Fruit fly (Drosophila melanogaster) whole organism, embryonic: ENCODE data around the gene CG33941.

Experiments used
- Adf1 ChIP-seq: fragments of 200-800 bp; sonication (Bioruptor generic); IDR thresholded peaks from 2 replicates; pipeline ENCODE4 v1.3.6; 2022; ENCODE audit warnings: missing biosample characterization, missing genetic modification characterization
- Awh ChIP-seq: fragments of 200-800 bp; sonication (Bioruptor generic); IDR thresholded peaks from 2 replicates; pipeline ENCODE4, ENCODE4 v1.3.6; 2022; ENCODE audit warnings: missing biosample characterization, missing genetic modification characterization
- Blimp-1 ChIP-seq: fragments of 200-800 bp; sonication (Bioruptor generic); optimal IDR thresholded peaks from 3 replicates; lab custom pipeline; 2018; ENCODE audit warnings: missing biosample characterization, missing genetic modification characterization, mild to moderate bottlenecking, moderate library complexity, missing genetic modification reagents
- CG10321 ChIP-seq: fragments of 200-800 bp; sonication (Bioruptor generic); IDR thresholded peaks from 2 replicates; pipeline ENCODE4 v1.3.6; 2022; ENCODE audit warnings: missing biosample characterization, missing genetic modification characterization
- CG10543 ChIP-seq: fragments of 200-800 bp; sonication (Bioruptor generic); optimal IDR thresholded peaks from 3 replicates; lab custom pipeline; 2017; ENCODE audit warnings: missing biosample characterization, mild to moderate bottlenecking, missing genetic modification characterization, moderate library complexity
- CG12769 ChIP-seq: fragments of 200-800 bp; sonication (Bioruptor generic); optimal IDR thresholded peaks from 2 replicates; lab custom pipeline; 2019; ENCODE audit warnings: missing biosample characterization, mild to moderate bottlenecking, missing genetic modification characterization, moderate library complexity
- CG17385 ChIP-seq: fragments of 200-800 bp; sonication (Bioruptor generic); optimal IDR thresholded peaks from 3 replicates; lab custom pipeline; 2018; ENCODE audit warnings: missing biosample characterization, mild to moderate bottlenecking, missing genetic modification characterization
- CG2199 ChIP-seq: fragments of 200-800 bp; sonication (Bioruptor generic); IDR thresholded peaks from 3 replicates; pipeline ENCODE4 v1.3.6; 2022; ENCODE audit warnings: missing biosample characterization, missing genetic modification characterization
- CG3163 ChIP-seq: fragments of 200-800 bp; sonication (Bioruptor generic); optimal IDR thresholded peaks from 3 replicates; lab custom pipeline; 2016; ENCODE audit warnings: missing biosample characterization, missing genetic modification characterization
- CG34224 ChIP-seq: fragments of 200-800 bp; sonication (Bioruptor generic); IDR thresholded peaks from 3 replicates; pipeline ENCODE4 v1.3.6; 2022; ENCODE audit warnings: missing biosample characterization, missing genetic modification characterization; ENCODE audit not compliant: partially characterized antibody
- CG3838 ChIP-seq: fragments of 200-800 bp; sonication (Bioruptor generic); optimal IDR thresholded peaks from 3 replicates; lab custom pipeline; 2016; ENCODE audit warnings: missing biosample characterization, missing genetic modification characterization
- CG4360 ChIP-seq: fragments of 200-800 bp; sonication (Bioruptor generic); IDR thresholded peaks from 2 replicates; pipeline ENCODE4 v1.3.6; 2022; ENCODE audit warnings: missing biosample characterization, missing genetic modification characterization
- CG4730 ChIP-seq: fragments of 200-800 bp; sonication (Bioruptor generic); IDR thresholded peaks from 2 replicates; pipeline ENCODE4 v1.3.6; 2022; ENCODE audit warnings: missing biosample characterization, missing genetic modification characterization
- CG7745 ChIP-seq: fragments of 200-800 bp; sonication (Bioruptor generic); optimal IDR thresholded peaks from 2 replicates; lab custom pipeline; 2018; ENCODE audit warnings: missing biosample characterization, mild to moderate bottlenecking, missing genetic modification characterization, moderate library complexity
- CG8290 ChIP-seq, 3 experiments: fragments of 200-800 bp; sonication (Bioruptor generic); optimal IDR thresholded peaks; 2 replicates each; lab custom pipeline; 2016 to 2019; ENCODE audit warnings: missing biosample characterization in 3 of 3, missing genetic modification characterization in 3 of 3, mild to moderate bottlenecking in 2 of 3, moderate library complexity in 1 of 3
- D ChIP-seq, 2 experiments: fragments of 200-800 bp in 1 of 2; fragments of >200 bp in 1 of 2; sonication (Bioruptor generic) in 1 of 2; optimal IDR thresholded peaks; 2 replicates in 1 of 2; 3 replicates in 1 of 2; lab custom pipeline; 2017; ENCODE audit warnings: mild to moderate bottlenecking in 1 of 2, missing biosample characterization in 1 of 2, missing genetic modification characterization in 1 of 2, missing genetic modification reagents in 1 of 2
- Dad ChIP-seq: fragments of 200-800 bp; sonication (Bioruptor generic); optimal IDR thresholded peaks from 3 replicates; lab custom pipeline; 2016; ENCODE audit warnings: missing biosample characterization, missing genetic modification characterization
- Deaf1 ChIP-seq: fragments of 200-800 bp; optimal IDR thresholded peaks from 3 replicates; lab custom pipeline; 2019; ENCODE audit warnings: missing biosample characterization, mild to moderate bottlenecking, missing genetic modification characterization, moderate library complexity
- Ets97D ChIP-seq: fragments of 200-800 bp; sonication (Bioruptor generic); optimal IDR thresholded peaks from 3 replicates; lab custom pipeline; 2016; ENCODE audit warnings: missing biosample characterization, missing genetic modification characterization
- Jarid2 ChIP-seq: fragments of 200-800 bp; sonication (Bioruptor generic); optimal IDR thresholded peaks from 3 replicates; lab custom pipeline; 2017; ENCODE audit warnings: mild to moderate bottlenecking, missing biosample characterization, missing genetic modification reagents, missing genetic modification characterization
- Lhr ChIP-seq: fragments of 200-800 bp; sonication (Bioruptor generic); optimal IDR thresholded peaks from 3 replicates; lab custom pipeline; 2017; ENCODE audit warnings: mild to moderate bottlenecking, missing biosample characterization, missing genetic modification reagents, missing genetic modification characterization
- Med ChIP-seq: fragments of 200-800 bp; sonication (Bioruptor generic); peaks from one replicate; lab custom pipeline; 2016; ENCODE audit warnings: missing biosample characterization, missing genetic modification characterization, mild to moderate bottlenecking, inconsistent platforms, moderate library complexity
- Nf-YA ChIP-seq: fragments of 200-800 bp; sonication (Bioruptor generic); IDR thresholded peaks from 2 replicates; pipeline ENCODE4 v1.3.6; 2022; ENCODE audit warnings: missing biosample characterization, missing genetic modification characterization
- Nf-YC ChIP-seq: fragments of 200-800 bp; optimal IDR thresholded peaks from 3 replicates; lab custom pipeline; 2019; ENCODE audit warnings: missing biosample characterization, mild to moderate bottlenecking, missing genetic modification characterization, moderate library complexity
- Poxn ChIP-seq: fragments of 200-800 bp; sonication (Bioruptor generic); IDR thresholded peaks from 2 replicates; pipeline ENCODE4 v1.3.6; 2022; ENCODE audit warnings: missing biosample characterization, missing genetic modification characterization
- Trl ChIP-seq, 3 experiments: fragments of >200 bp in 2 of 3; fragments of 200-800 bp in 1 of 3; sonication (Bioruptor generic) in 1 of 3; optimal IDR thresholded peaks; 2 replicates in 1 of 3; 3 replicates in 2 of 3; lab custom pipeline; 2016 to 2017; ENCODE audit warnings: missing biosample characterization in 1 of 3, missing genetic modification characterization in 1 of 3
- abd-A ChIP-seq: fragments of 200-800 bp; sonication (Bioruptor generic); optimal IDR thresholded peaks from 3 replicates; lab custom pipeline; 2019; ENCODE audit warnings: missing biosample characterization, mild to moderate bottlenecking, missing genetic modification characterization, moderate library complexity
- bbx ChIP-seq: fragments of 200-800 bp; sonication (Bioruptor generic); IDR thresholded peaks from 2 replicates; pipeline ENCODE4 v1.3.6; 2022; ENCODE audit warnings: missing biosample characterization, missing genetic modification characterization; ENCODE audit not compliant: partially characterized antibody
- caup ChIP-seq: fragments of 200-800 bp; sonication (Bioruptor generic); optimal IDR thresholded peaks from 3 replicates; lab custom pipeline; 2017; ENCODE audit warnings: missing biosample characterization, mild to moderate bottlenecking, missing genetic modification characterization, moderate library complexity; ENCODE audit not compliant: severe bottlenecking
- cg ChIP-seq: fragments of 200-800 bp; sonication (Bioruptor generic); optimal IDR thresholded peaks from 3 replicates; lab custom pipeline; 2019; ENCODE audit warnings: missing biosample characterization, mild to moderate bottlenecking, missing genetic modification characterization, moderate library complexity
- chm ChIP-seq: fragments of 200-800 bp; sonication (Bioruptor generic); IDR thresholded peaks from 2 replicates; pipeline ENCODE4 v1.3.6; 2022; ENCODE audit warnings: missing biosample characterization, missing genetic modification characterization
- crol ChIP-seq: fragments of 200-800 bp; sonication (Bioruptor generic); IDR thresholded peaks from 2 replicates; pipeline ENCODE4 v1.3.6; 2022; ENCODE audit warnings: missing biosample characterization, missing genetic modification characterization
- ftz-f1 ChIP-seq: fragments of 200-800 bp; sonication (Bioruptor generic); optimal IDR thresholded peaks from 2 replicates; lab custom pipeline; 2016; ENCODE audit warnings: missing biosample characterization, missing genetic modification characterization
- gsb-n ChIP-seq: fragments of 200-800 bp; sonication (Bioruptor generic); optimal IDR thresholded peaks from 3 replicates; lab custom pipeline; 2018; ENCODE audit warnings: missing biosample characterization, mild to moderate bottlenecking, missing genetic modification characterization
- insv ChIP-seq, 2 experiments: fragments of 200-800 bp; sonication (Bioruptor generic); optimal IDR thresholded peaks; 3 replicates each; lab custom pipeline; 2016 to 2018; ENCODE audit warnings: missing biosample characterization in 2 of 2, missing genetic modification characterization in 2 of 2
- jing ChIP-seq: fragments of 200-800 bp; sonication (Bioruptor generic); optimal IDR thresholded peaks from 2 replicates; lab custom pipeline; 2018; ENCODE audit warnings: missing biosample characterization, mild to moderate bottlenecking, missing genetic modification characterization
- ken ChIP-seq: fragments of 200-800 bp; sonication (Bioruptor generic); IDR thresholded peaks from 3 replicates; pipeline ENCODE4 v1.3.6; 2022; ENCODE audit warnings: missing biosample characterization, missing genetic modification characterization
- kni ChIP-seq: fragments of 200-800 bp; sonication (Bioruptor generic); optimal IDR thresholded peaks from 3 replicates; lab custom pipeline; 2017; ENCODE audit warnings: mild to moderate bottlenecking, missing biosample characterization, missing genetic modification reagents, missing genetic modification characterization
- pros ChIP-seq: fragments of 200-800 bp; sonication (Bioruptor generic); optimal IDR thresholded peaks from 3 replicates; lab custom pipeline; 2019; ENCODE audit warnings: missing biosample characterization, mild to moderate bottlenecking, missing genetic modification characterization, moderate library complexity
- sd ChIP-seq: fragments of 200-800 bp; sonication (Bioruptor generic); optimal IDR thresholded peaks from 3 replicates; lab custom pipeline; 2018; ENCODE audit warnings: missing biosample characterization, mild to moderate bottlenecking, missing genetic modification characterization, moderate library complexity
- sr ChIP-seq: fragments of 200-800 bp; sonication (Bioruptor generic); IDR thresholded peaks from 3 replicates; pipeline ENCODE4 v1.3.6; 2022; ENCODE audit warnings: missing biosample characterization, missing genetic modification characterization
- tap ChIP-seq: fragments of 200-800 bp; optimal IDR thresholded peaks from 3 replicates; lab custom pipeline; 2019; ENCODE audit warnings: missing biosample characterization, mild to moderate bottlenecking, missing genetic modification characterization, moderate library complexity
- twi ChIP-seq: fragments of 200-800 bp; optimal IDR thresholded peaks from 2 replicates; lab custom pipeline; 2019; ENCODE audit warnings: missing biosample characterization, mild to moderate bottlenecking, missing genetic modification characterization, moderate library complexity
- yki ChIP-seq: fragments of >200 bp; optimal IDR thresholded peaks from 3 replicates; lab custom pipeline; 2018
- z ChIP-seq: fragments of 200-800 bp; sonication (Bioruptor generic); IDR thresholded peaks from 3 replicates; pipeline ENCODE4 v1.3.6; 2022; ENCODE audit warnings: missing biosample characterization, missing genetic modification characterization

The CG33941 gene

DNA sequence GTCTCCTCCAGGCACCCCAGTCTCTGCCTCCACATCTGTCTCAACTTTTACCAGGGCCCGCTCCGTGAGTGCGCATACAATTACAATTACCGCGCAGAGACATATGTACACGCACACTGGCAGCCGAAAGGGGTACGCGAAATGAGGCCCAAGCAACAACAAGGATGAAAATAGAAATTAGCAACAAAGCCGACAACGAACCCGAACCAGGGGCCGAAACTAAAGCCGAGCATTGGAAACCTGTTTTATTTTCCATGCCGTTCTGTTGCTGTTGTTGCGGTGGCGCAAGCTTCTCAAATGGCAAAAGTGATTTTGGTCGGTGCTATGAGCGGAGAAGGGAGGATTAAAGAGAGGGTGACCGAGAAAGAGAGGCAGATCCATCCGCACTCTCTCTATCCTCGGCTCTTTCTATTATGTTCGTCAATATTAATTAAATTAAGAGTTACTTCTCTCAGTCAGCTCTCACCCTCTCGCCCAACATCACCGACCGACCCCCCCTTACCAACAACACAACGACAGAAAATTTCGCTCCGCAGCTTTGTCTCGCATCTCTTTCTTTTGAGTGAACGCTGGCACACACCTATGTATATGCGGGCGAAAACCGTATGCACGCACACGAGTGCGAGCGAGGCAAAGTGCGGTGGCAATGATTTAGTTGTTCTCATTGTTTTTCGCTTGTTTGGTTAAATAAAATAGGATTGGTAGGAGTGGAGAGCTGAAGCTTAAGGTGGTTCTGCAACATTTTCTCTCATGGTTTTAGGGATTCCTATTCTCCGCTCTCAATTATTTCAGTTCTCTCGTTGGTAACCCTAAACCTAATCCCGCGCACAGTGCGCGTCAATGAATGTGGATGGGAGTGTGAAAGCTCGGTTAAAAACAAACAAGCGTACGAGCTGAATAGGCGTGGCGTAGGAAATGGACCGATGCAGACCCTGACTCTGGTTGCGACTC, 40.2 kb downstream of the CG33941 start (continued):
- TF ChIP-seq sd (tag; lab: Kevin White, UChicago) = peak; percentile 11
- TF ChIP-seq CG34224 = peak; percentile 28; the same call in 2 of the 3 replicates
- TF ChIP-seq z = peak; percentile 95
- TF ChIP-seq CG7745 (tag; lab: Kevin White, UChicago) = peak; percentile 99
- peak; percentile 94 for TF ChIP-seq Nf-YC (tag; lab: Kevin White, UChicago)
- no peak for TF ChIP-seq gsb-n (tag; lab: Kevin White, UChicago)
- peak; percentile 28 for TF ChIP-seq CG4360 (GFP tag; lab: Robert Waterston, UW)
- TF ChIP-seq Dad (GFP tag; lab: Kevin White, UChicago) = no peak
- TF ChIP-seq D (optimal IDR thresholded peaks at IDR 0.05; lab: Kevin White, UChicago) = no peak
- peak; percentile 11 for TF ChIP-seq D (GFP tag; optimal IDR thresholded peaks at IDR 0.05; lab: Kevin White, UChicago)
- peak; percentile 56 for TF ChIP-seq cg (GFP tag; lab: Kevin White, UChicago)
- peak; percentile 63 for TF ChIP-seq yki (lab: Kevin White, UChicago)
- TF ChIP-seq kni (GFP tag; lab: Kevin White, UChicago) = peak; percentile 78
- peak; percentile 6 for TF ChIP-seq CG12769 (tag; lab: Kevin White, UChicago)
- TF ChIP-seq Trl (optimal IDR thresholded peaks at IDR 0.05; lab: Kevin White, UChicago) = peak; percentile 88 to 94
- TF ChIP-seq Trl (GFP tag; optimal IDR thresholded peaks at IDR 0.05; lab: Kevin White, UChicago) = no peak
- TF ChIP-seq CG4730 (GFP tag; lab: Robert Waterston, UW) = no peak
- TF ChIP-seq CG3838 (GFP tag; lab: Kevin White, UChicago) = no peak
- no peak for TF ChIP-seq ftz-f1 (GFP tag; lab: Kevin White, UChicago)
- no peak for TF ChIP-seq Poxn (GFP tag; lab: Robert Waterston, UW)
- TF ChIP-seq CG3163 (GFP tag; lab: Kevin White, UChicago) = peak; percentile 93
- no peak for TF ChIP-seq Awh (GFP tag; lab: Robert Waterston, UW)
- TF ChIP-seq tap (tag; lab: Kevin White, UChicago) = no peak
- peak; percentile 47; the same call in 1 of the 2 replicates for TF ChIP-seq chm (GFP tag; lab: Robert Waterston, UW)
- TF ChIP-seq pros (GFP tag; lab: Kevin White, UChicago) = peak; percentile 96
- peak; percentile 19 for TF ChIP-seq CG17385 (GFP tag; lab: Kevin White, UChicago)
- TF ChIP-seq Ets97D (GFP tag; lab: Kevin White, UChicago) = no peak
- peak; percentile 17 for TF ChIP-seq caup (GFP tag; lab: Kevin White, UChicago)
- TF ChIP-seq twi (tag; lab: Kevin White, UChicago) = no peak
- no peak for TF ChIP-seq Blimp-1 (GFP tag; lab: Kevin White, UChicago)
- peak; percentile 92 for TF ChIP-seq abd-A
- 0 out of 2 replicates have a peak, but pooled peaks have one; percentile 21 for TF ChIP-seq bbx
- TF ChIP-seq CG8290 (GFP tag; optimal IDR thresholded peaks at IDR 0.05; lab: Kevin White, UChicago) = no peak
- TF ChIP-seq CG8290 (tag; optimal IDR thresholded peaks at IDR 0.05; lab: Kevin White, UChicago) = peak in 1 of 2 experiments; percentile 7

DNA sequence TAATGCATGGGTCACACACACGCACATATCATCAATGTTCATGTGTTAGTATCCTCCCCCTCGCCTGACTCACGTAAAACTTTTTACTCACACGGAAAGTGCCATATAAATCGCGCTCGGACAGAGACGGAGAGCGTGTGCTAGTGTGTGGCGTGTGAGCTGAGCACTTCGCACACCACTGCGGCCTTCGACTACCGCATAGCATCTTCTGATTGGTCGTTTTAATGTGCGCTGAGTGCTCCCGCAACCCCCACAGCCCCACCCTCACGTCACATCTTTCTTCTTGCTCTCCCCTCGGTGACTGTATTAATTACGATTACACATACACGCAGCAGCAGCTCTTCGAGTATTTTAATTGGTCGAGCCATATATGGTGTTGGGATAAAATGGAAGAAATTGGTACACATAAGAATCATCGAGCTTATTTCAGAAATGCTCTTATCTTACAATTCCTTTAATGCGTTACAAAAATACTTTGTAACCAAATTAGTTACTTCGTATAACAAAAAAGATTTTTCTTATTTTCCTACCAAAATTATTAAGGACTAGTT, 41.2 kb downstream of the CG33941 start:
- TF ChIP-seq insv (GFP tag; optimal IDR thresholded peaks at IDR 0.05; lab: Kevin White, UChicago) (no peak), Nf-YA (GFP tag; lab: Robert Waterston, UW) (peak; percentile 89), Adf1 (GFP tag; lab: Robert Waterston, UW) (peak; percentile 19; the same call in 1 of the 2 replicates), ken (no peak), sr (GFP tag; lab: Robert Waterston, UW) (no peak), Jarid2 (GFP tag; lab: Kevin White, UChicago) (peak; percentile 57), Deaf1 (peak; percentile 78), crol (GFP tag; lab: Robert Waterston, UW) (peak; percentile 98), z (peak; percentile 92), Lhr (GFP tag; lab: Kevin White, UChicago) (no peak), CG2199 (GFP tag; lab: Robert Waterston, UW) (peak; percentile 84; the same call in 2 of the 3 replicates), CG10543 (GFP tag; lab: Kevin White, UChicago) (peak; percentile 30), CG8290 (GFP tag; optimal IDR thresholded peaks at IDR 0.05; lab: Kevin White, UChicago) (no peak), CG8290 (tag; optimal IDR thresholded peaks at IDR 0.05; lab: Kevin White, UChicago) (no peak), CG10321 (GFP tag; lab: Robert Waterston, UW) (0 out of 2 replicates have a peak, but pooled peaks have one; percentile 36), Med (GFP tag; lab: Kevin White, UChicago) (peak; percentile 75), cg (GFP tag; lab: Kevin White, UChicago) (peak; percentile 90), abd-A (peak; percentile 87), jing (GFP tag; lab: Kevin White, UChicago) (peak; percentile 10)
